Fruit fly (Drosophila melanogaster): Measurements from ENCODE around the gene Vha68-2.

Gene Vha68-2

DNA sequence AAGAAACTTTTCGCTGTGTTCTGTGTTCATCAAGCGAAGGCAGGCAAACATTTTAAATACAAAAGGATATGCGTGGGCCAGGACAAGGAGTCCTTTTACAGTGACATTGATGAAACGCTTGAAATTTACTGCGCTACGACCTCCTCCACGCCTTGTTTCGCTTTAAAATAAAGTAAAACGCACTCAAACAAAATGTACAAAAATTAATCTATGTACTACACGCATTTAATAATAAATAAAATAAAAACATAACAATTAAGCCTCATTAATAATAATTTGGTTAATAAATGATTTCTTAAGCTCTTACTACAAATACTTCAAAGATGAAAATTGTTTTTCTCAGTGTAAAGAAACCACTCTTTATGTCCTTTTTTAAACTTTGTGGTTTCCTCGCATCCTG lies 10.9 kb downstream of the Vha68-2 start (continued):
- TF ChIP-seq gem (tag; optimal IDR thresholded peaks at IDR 0.05) (peak; percentile 33), sim (GFP tag; IDR thresholded peaks at IDR 0.05) (no peak), CG18599 (GFP tag; optimal IDR thresholded peaks at IDR 0.05) (peak; percentile 53), kni (GFP tag; optimal IDR thresholded peaks at IDR 0.05) (no peak), dmrt99B (tag; optimal IDR thresholded peaks at IDR 0.05) (peak; percentile 15), Myb (GFP tag; optimal IDR thresholded peaks at IDR 0.05) (no peak), CG7839 (tag; optimal IDR thresholded peaks at IDR 0.05) (peak; percentile 20), CG11504 (tag; optimal IDR thresholded peaks at IDR 0.05) (peak; percentile 28), psq (GFP tag; optimal IDR thresholded peaks at IDR 0.05) (no peak), CG4424 (GFP tag; optimal IDR thresholded peaks at IDR 0.05) (no peak), dysf (GFP tag; IDR thresholded peaks at IDR 0.05) (0 out of 3 replicates have a peak, but pooled peaks have one; percentile 25), CG15073 (GFP tag; optimal IDR thresholded peaks at IDR 0.05) (no peak), CG2116 (GFP tag; optimal IDR thresholded peaks at IDR 0.05) (no peak), row (GFP tag; IDR thresholded peaks at IDR 0.05) (peak; percentile 28; the same call in 1 of the 3 replicates), CG3726 (GFP tag; IDR thresholded peaks at IDR 0.05) (no peak), knrl (GFP tag; IDR thresholded peaks at IDR 0.05; ENCODE audit: partially characterized antibody) (no peak), Meics (GFP tag; optimal IDR thresholded peaks at IDR 0.05) (peak; percentile 15), Hr51 (GFP tag; optimal IDR thresholded peaks at IDR 0.05) (peak in 1 of 2 experiments; percentile 23), gce (GFP tag; IDR thresholded peaks at IDR 0.05) (no peak)

- TF ChIP-seq sima (GFP tag; optimal IDR thresholded peaks at IDR 0.05) (no peak), CG10979 (tag; optimal IDR thresholded peaks at IDR 0.05) (no peak), dmrt99B (tag; optimal IDR thresholded peaks at IDR 0.05) (no peak), Ravus (GFP tag; IDR thresholded peaks at IDR 0.05) (no peak), MBD-R2 (GFP tag; IDR thresholded peaks at IDR 0.05) (peak; percentile 81), Dfd (GFP tag; optimal IDR thresholded peaks at IDR 0.05) (no peak), unc-4 (GFP tag; IDR thresholded peaks at IDR 0.05; ENCODE audit: partially characterized antibody) (peak; percentile 97), psq (GFP tag; optimal IDR thresholded peaks at IDR 0.05) (no peak), peb (GFP tag; IDR thresholded peaks at IDR 0.05) (no peak), Meics (GFP tag; optimal IDR thresholded peaks at IDR 0.05) (no peak), CG11085 (GFP tag; IDR thresholded peaks at IDR 0.05) (no peak), CG3838 (GFP tag; optimal IDR thresholded peaks at IDR 0.05) (no peak), CG3281 (GFP tag; optimal IDR thresholded peaks at IDR 0.05) (no peak), CG14667 (GFP tag; IDR thresholded peaks at IDR 0.05) (no peak), tap (tag; optimal IDR thresholded peaks at IDR 0.05) (no peak), CG13424 (tag; optimal IDR thresholded peaks at IDR 0.05) (no peak), ham (GFP tag; IDR thresholded peaks at IDR 0.05) (no peak), hb (GFP tag; IDR thresholded peaks at IDR 0.05; ENCODE audit: partially characterized antibody) (peak; percentile 92), bbx (GFP tag; IDR thresholded peaks at IDR 0.05; ENCODE audit: partially characterized antibody) (peak; percentile 96), ac (GFP tag; optimal IDR thresholded peaks at IDR 0.05) (no peak), CG8089 (GFP tag; optimal IDR thresholded peaks at IDR 0.05) (no peak), bab2 (GFP tag; optimal IDR thresholded peaks at IDR 0.05) (no peak), CG10959 (GFP tag; IDR thresholded peaks at IDR 0.05) (no peak), Nf-YA (GFP tag; IDR thresholded peaks at IDR 0.05) (no peak), CG17829 (tag; optimal IDR thresholded peaks at IDR 0.05) (peak; percentile 7), mld (GFP tag; IDR thresholded peaks at IDR 0.05; ENCODE audit: partially characterized antibody) (peak; percentile 89), CG6791 (GFP tag; IDR thresholded peaks at IDR 0.05; ENCODE audit: partially characterized antibody) (peak; percentile 98), CG2199 (GFP tag; IDR thresholded peaks at IDR 0.05) (no peak), Doc3 (GFP tag; IDR thresholded peaks at IDR 0.05; ENCODE audit: partially characterized antibody) (peak; percentile 94), lilli (GFP tag; optimal IDR thresholded peaks at IDR 0.05) (no peak), CG6175 (GFP tag; IDR thresholded peaks at IDR 0.05) (no peak), HmgZ (tag; optimal IDR thresholded peaks at IDR 0.05) (peak; percentile 43), Nf-YB (GFP tag; optimal IDR thresholded peaks at IDR 0.05) (no peak)
Observed at dm6 chr2L:13000393-13001001, 26.4 kb downstream of the Vha68-2 start, which contains the start of gene Yip1d1. Yip1d1 (minus strand) TSS chr2L:13000635.

Data from whole organism, embryonic.